Worm (Caenorhabditis elegans) whole organism, L4 larva: ENCODE measurements around the gene F22B5.5.

Experiments used
- F26F4.8 ChIP-seq: fragments of 200-800 bp; sonication (Bioruptor generic); conservative IDR thresholded peaks from 2 replicates; pipeline ENCODE4 v1.3.6; 2022; ENCODE audit warnings: missing genetic modification characterization, missing compliant biosample characterization
- ces-1 ChIP-seq: fragments of 150-350 bp; sonication (generic microtip); optimal IDR thresholded peaks from 4 replicates; lab custom pipeline; 2014; ENCODE audit warnings: missing biosample characterization, missing genetic modification reagents, missing genetic modification characterization
- dpl-1 ChIP-seq: fragments of 150-350 bp; optimal IDR thresholded peaks from 2 replicates; lab custom pipeline; 2014; ENCODE audit warnings: missing biosample characterization, missing genetic modification reagents, missing genetic modification characterization
- egl-43 ChIP-seq: fragments of 200-800 bp; sonication (Bioruptor generic); IDR thresholded peaks from 2 replicates; pipeline ENCODE4 v1.3.6; 2022; ENCODE audit warnings: missing genetic modification reagents, missing genetic modification characterization, missing compliant biosample characterization
- lsy-2 ChIP-seq, 2 experiments: fragments of 150-350 bp in 1 of 2; sonication (generic microtip) in 1 of 2; optimal IDR thresholded peaks; 2 replicates each; lab custom pipeline; 2014 to 2017; ENCODE audit warnings: missing biosample characterization in 2 of 2, missing genetic modification characterization in 2 of 2
- mep-1 ChIP-seq: fragments of 150-350 bp; sonication (generic microtip); optimal IDR thresholded peaks from 3 replicates; lab custom pipeline; 2014; ENCODE audit warnings: missing biosample characterization, missing genetic modification characterization
- rbr-2 ChIP-seq: sonication (generic microtip); optimal IDR thresholded peaks from 2 replicates; lab custom pipeline; 2016; ENCODE audit warnings: missing genotype, missing genetic modification characterization, missing compliant biosample characterization
- skn-1 ChIP-seq: fragments of 150-350 bp; optimal IDR thresholded peaks from 2 replicates; lab custom pipeline; 2014; ENCODE audit warnings: missing biosample characterization, missing genetic modification characterization
- snpc-4 ChIP-seq: fragments of 150-350 bp; optimal IDR thresholded peaks from 2 replicates; lab custom pipeline; 2014; ENCODE audit warnings: missing biosample characterization, missing genetic modification characterization

ce11 chrII:8446731-8447130 is 7.7 kb downstream of the F22B5.5 start, which contains the start of gene cut-3:
- TF ChIP-seq F26F4.8 (GFP tag; lab: Robert Waterston, UW): no peak
- TF ChIP-seq rbr-2 (tag; lab: Kevin White, UChicago): no peak
- no peak for TF ChIP-seq snpc-4 (tag; lab: Kevin White, UChicago)
- TF ChIP-seq skn-1 (tag; lab: Kevin White, UChicago): no peak
- TF ChIP-seq dpl-1 (GFP tag; lab: Kevin White, UChicago): no peak
- no peak for TF ChIP-seq mep-1 (tag; lab: Kevin White, UChicago)
- TF ChIP-seq lsy-2 (tag; optimal IDR thresholded peaks at IDR 0.05; lab: Kevin White, UChicago): no peak
- TF ChIP-seq egl-43 (GFP tag; lab: Robert Waterston, UW): no peak
- TF ChIP-seq ces-1: no peak
